Fruit fly (Drosophila melanogaster) whole organism, embryonic: Measurements from ENCODE around the gene Tctp.

Experiments used
- B-H1 ChIP-seq: fragments of 200-800 bp; sonication (Bioruptor generic); IDR thresholded peaks from 3 replicates; pipeline ENCODE4 v1.3.6; 2022; ENCODE audit warnings: missing biosample characterization, missing genetic modification characterization
- CG11247 ChIP-seq: fragments of 200-800 bp; sonication (Bioruptor generic); IDR thresholded peaks from 2 replicates; pipeline ENCODE4 v1.3.6; 2022; ENCODE audit warnings: missing biosample characterization, missing genetic modification characterization
- CG5953 ChIP-seq: fragments of 200-800 bp; sonication (Bioruptor generic); IDR thresholded peaks from 2 replicates; pipeline ENCODE4 v1.3.6; 2022; ENCODE audit warnings: missing biosample characterization, missing genetic modification characterization
- CG8478 ChIP-seq: fragments of >200 bp; optimal IDR thresholded peaks from 2 replicates; lab custom pipeline; 2018
- Chrac-16 ChIP-seq: fragments of 200-800 bp; sonication (Bioruptor generic); optimal IDR thresholded peaks from 3 replicates; lab custom pipeline; 2016; ENCODE audit warnings: missing biosample characterization, missing genetic modification characterization
- Jarid2 ChIP-seq: fragments of 200-800 bp; sonication (Bioruptor generic); optimal IDR thresholded peaks from 3 replicates; lab custom pipeline; 2017; ENCODE audit warnings: mild to moderate bottlenecking, missing biosample characterization, missing genetic modification reagents, missing genetic modification characterization
- dan ChIP-seq: fragments of 200-800 bp; sonication (Bioruptor generic); IDR thresholded peaks from 2 replicates; pipeline ENCODE4 v1.3.6; 2022; ENCODE audit warnings: missing biosample characterization, missing genetic modification characterization
- dimm ChIP-seq: fragments of 200-800 bp; sonication (Bioruptor generic); IDR thresholded peaks from 2 replicates; pipeline ENCODE4 v1.3.6; 2022; ENCODE audit warnings: missing biosample characterization, missing genetic modification characterization
- eve ChIP-seq, 2 experiments: fragments of >200 bp; optimal IDR thresholded peaks; 2 replicates each; lab custom pipeline; 2017; ENCODE audit warnings: missing biosample characterization in 2 of 2, missing genetic modification characterization in 2 of 2
- gsb ChIP-seq: fragments of 200-800 bp; sonication (Bioruptor generic); IDR thresholded peaks from 2 replicates; pipeline ENCODE4 v1.3.6; 2022; ENCODE audit warnings: missing biosample characterization, missing genetic modification characterization
- run ChIP-seq: fragments of 200-800 bp; sonication (Bioruptor generic); optimal IDR thresholded peaks from 3 replicates; lab custom pipeline; 2018; ENCODE audit warnings: missing biosample characterization, mild to moderate bottlenecking, missing genetic modification characterization

DNA sequence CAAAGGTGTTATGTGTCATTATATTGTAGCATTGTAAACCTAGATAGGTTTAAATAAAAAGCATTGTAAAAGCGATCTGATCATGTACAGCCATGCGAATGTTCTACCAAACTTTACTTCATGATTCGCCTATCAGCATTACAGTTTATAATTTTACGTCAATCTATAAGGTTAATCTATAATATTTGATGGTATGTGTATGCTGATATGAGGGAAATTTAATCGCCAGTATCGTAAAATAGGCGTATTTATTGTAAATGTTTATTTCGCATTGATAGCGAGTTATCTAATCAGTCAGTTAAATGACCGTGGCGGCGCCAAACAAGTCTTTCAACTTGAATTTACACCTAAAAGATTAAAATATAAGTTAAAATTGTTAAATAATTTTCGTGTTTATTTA lies 32.5 kb upstream of the Tctp start:
- TF ChIP-seq Jarid2 (GFP tag; lab: Kevin White, UChicago) = no peak
- TF ChIP-seq dan (GFP tag; lab: Robert Waterston, UW) = no peak
- no peak for TF ChIP-seq CG11247
- no peak for TF ChIP-seq Chrac-16 (GFP tag; lab: Kevin White, UChicago)
- TF ChIP-seq gsb = no peak
- TF ChIP-seq run (tag; lab: Kevin White, UChicago) = no peak
- TF ChIP-seq B-H1 (GFP tag; lab: Robert Waterston, UW) = no peak
- TF ChIP-seq eve (GFP tag; optimal IDR thresholded peaks at IDR 0.05; lab: Kevin White, UChicago) = no peak
- TF ChIP-seq CG8478 (lab: Kevin White, UChicago) = no peak
- no peak for TF ChIP-seq dimm
- TF ChIP-seq CG5953 (GFP tag; lab: Robert Waterston, UW) = no peak
